Worm (Caenorhabditis elegans) whole organism, late embryonic: Measurements from ENCODE around the gene sdpn-1.

Experiments
- fkh-10 ChIP-seq: fragments of 150-350 bp; optimal IDR thresholded peaks from 2 replicates; lab custom pipeline; 2014; ENCODE audit warnings: missing biosample characterization, missing genetic modification reagents, missing genetic modification characterization
- nhr-11 ChIP-seq: fragments of 150-350 bp; optimal IDR thresholded peaks from 2 replicates; lab custom pipeline; 2014; ENCODE audit warnings: missing biosample characterization, missing genetic modification characterization
- pqm-1 ChIP-seq: sonication (generic microtip); optimal IDR thresholded peaks from 2 replicates; lab custom pipeline; 2016; ENCODE audit warnings: missing genetic modification characterization, missing compliant biosample characterization
- ttx-3 ChIP-seq: sonication (generic microtip); optimal IDR thresholded peaks from 2 replicates; lab custom pipeline; 2016; ENCODE audit warnings: missing genetic modification reagents, missing genetic modification characterization, missing compliant biosample characterization

- TF ChIP-seq pqm-1 (tag; lab: Kevin White, UChicago): no peak
- no peak for TF ChIP-seq ttx-3 (tag; lab: Kevin White, UChicago)
- no peak for TF ChIP-seq fkh-10 (GFP tag; lab: Kevin White, UChicago)
- TF ChIP-seq nhr-11 (tag; lab: Kevin White, UChicago): no peak
Measured at ce11 chrX:8017759-8018158, 19.7 kb upstream of the sdpn-1 start, which contains the start of gene C34D10.5.
